Worm (Caenorhabditis elegans) whole organism, late embryonic: ENCODE results near the gene psa-3.
A peak's percentile ranks its signal among the peaks of the same experiment; 100 is the strongest.

Experiments
- T23F11.4 ChIP-seq: fragments of 200-800 bp; sonication (Bioruptor generic); optimal IDR thresholded peaks from 2 replicates; lab custom pipeline; 2018; ENCODE audit warnings: mild to moderate bottlenecking, missing genetic modification characterization, missing compliant biosample characterization
- ama-1 ChIP-seq: fragments of 150-350 bp; optimal IDR thresholded peaks from 2 replicates; lab custom pipeline; 2014
- ceh-14 ChIP-seq: sonication (generic microtip); optimal IDR thresholded peaks from 2 replicates; lab custom pipeline; 2016; ENCODE audit warnings: missing genotype, missing genetic modification characterization, missing compliant biosample characterization
- ceh-18 ChIP-seq: sonication (generic microtip); optimal IDR thresholded peaks from 2 replicates; lab custom pipeline; 2016; ENCODE audit warnings: missing genetic modification characterization, missing compliant biosample characterization
- ceh-19 ChIP-seq: fragments of 200-800 bp; sonication (Bioruptor generic); optimal IDR thresholded peaks from 2 replicates; lab custom pipeline; 2018; ENCODE audit warnings: mild to moderate bottlenecking, missing genetic modification characterization, missing compliant biosample characterization
- ceh-30 ChIP-seq: fragments of 150-350 bp; optimal IDR thresholded peaks from 2 replicates; lab custom pipeline; 2014; ENCODE audit warnings: missing biosample characterization, missing genetic modification characterization
- ceh-31 ChIP-seq: sonication (generic microtip); optimal IDR thresholded peaks from 2 replicates; lab custom pipeline; 2016; ENCODE audit warnings: missing genetic modification characterization, missing compliant biosample characterization
- ceh-9 ChIP-seq: sonication (generic microtip); optimal IDR thresholded peaks from 2 replicates; lab custom pipeline; 2016; ENCODE audit warnings: mild to moderate bottlenecking, missing genetic modification characterization, inconsistent platforms, missing compliant biosample characterization
- elt-2 ChIP-seq: sonication (generic microtip); optimal IDR thresholded peaks from 2 replicates; lab custom pipeline; 2016; ENCODE audit warnings: missing genetic modification reagents, missing genetic modification characterization, missing compliant biosample characterization
- elt-4 ChIP-seq: sonication (generic microtip); optimal IDR thresholded peaks from 2 replicates; lab custom pipeline; 2016; ENCODE audit warnings: missing genetic modification characterization, missing compliant biosample characterization
- eyg-1 ChIP-seq: sonication (generic microtip); optimal IDR thresholded peaks from 2 replicates; lab custom pipeline; 2016; ENCODE audit warnings: missing genotype, missing genetic modification characterization, missing compliant biosample characterization
- fax-1 ChIP-seq: sonication (generic microtip); optimal IDR thresholded peaks from 2 replicates; lab custom pipeline; 2016; ENCODE audit warnings: missing genotype, missing genetic modification characterization, missing compliant biosample characterization
- hlh-6 ChIP-seq: sonication (generic microtip); optimal IDR thresholded peaks from 2 replicates; lab custom pipeline; 2016; ENCODE audit warnings: missing genotype, missing genetic modification characterization, missing compliant biosample characterization
- nfya-1 ChIP-seq: sonication (generic microtip); optimal IDR thresholded peaks from 2 replicates; lab custom pipeline; 2017; ENCODE audit warnings: missing genetic modification characterization, mild to moderate bottlenecking, missing compliant biosample characterization, antibody characterized with exemption, moderate library complexity
- nhr-11 ChIP-seq: fragments of 150-350 bp; optimal IDR thresholded peaks from 2 replicates; lab custom pipeline; 2014; ENCODE audit warnings: missing biosample characterization, missing genetic modification characterization
- odd-2 ChIP-seq: sonication (generic microtip); optimal IDR thresholded peaks from 2 replicates; lab custom pipeline; 2017; ENCODE audit warnings: antibody characterized with exemption, mild to moderate bottlenecking, missing genetic modification characterization, missing compliant biosample characterization
- pqm-1 ChIP-seq: sonication (generic microtip); optimal IDR thresholded peaks from 2 replicates; lab custom pipeline; 2016; ENCODE audit warnings: missing genetic modification characterization, missing compliant biosample characterization
- pros-1 ChIP-seq: fragments of 150-350 bp; optimal IDR thresholded peaks from 2 replicates; lab custom pipeline; 2014; ENCODE audit warnings: missing biosample characterization, missing genetic modification reagents, missing genetic modification characterization
- rnt-1 ChIP-seq: sonication (generic microtip); optimal IDR thresholded peaks from 2 replicates; lab custom pipeline; 2016; ENCODE audit warnings: missing genetic modification characterization, missing compliant biosample characterization
- sdc-2 ChIP-seq: sonication (generic microtip); optimal IDR thresholded peaks from 2 replicates; lab custom pipeline; 2016; ENCODE audit warnings: missing genotype, missing genetic modification characterization, missing compliant biosample characterization
- sox-2 ChIP-seq: fragments of 200-800 bp; sonication (Bioruptor generic); IDR thresholded peaks from 2 replicates; pipeline ENCODE4 v1.3.6; 2022; ENCODE audit warnings: missing genetic modification reagents, missing genetic modification characterization, missing compliant biosample characterization
- sox-4 ChIP-seq: sonication (generic microtip); optimal IDR thresholded peaks from 2 replicates; lab custom pipeline; 2017; ENCODE audit warnings: mild to moderate bottlenecking, missing genetic modification characterization, inconsistent platforms, missing compliant biosample characterization
- syd-9 ChIP-seq: sonication (generic microtip); optimal IDR thresholded peaks from 2 replicates; lab custom pipeline; 2016; ENCODE audit warnings: mild to moderate bottlenecking, missing genetic modification characterization, moderate library complexity, missing compliant biosample characterization
- tbx-2 ChIP-seq: sonication (generic microtip); optimal IDR thresholded peaks from 2 replicates; lab custom pipeline; 2016; ENCODE audit warnings: missing genetic modification characterization, missing compliant biosample characterization
- tbx-7 ChIP-seq: sonication (generic microtip); optimal IDR thresholded peaks from 2 replicates; lab custom pipeline; 2016; ENCODE audit warnings: missing genotype, missing genetic modification characterization, missing compliant biosample characterization
- unc-42 ChIP-seq: sonication (generic microtip); optimal IDR thresholded peaks from 2 replicates; lab custom pipeline; 2016; ENCODE audit warnings: missing genotype, missing genetic modification characterization, missing compliant biosample characterization
- unc-55 ChIP-seq: sonication (generic microtip); optimal IDR thresholded peaks from 2 replicates; lab custom pipeline; 2017; ENCODE audit warnings: missing biosample characterization, missing genetic modification reagents, missing genetic modification characterization
- ztf-16 ChIP-seq: sonication (generic microtip); optimal IDR thresholded peaks from 2 replicates; lab custom pipeline; 2017; ENCODE audit warnings: missing genetic modification characterization, missing compliant biosample characterization

The psa-3 gene

ce11 chrX:15446292-15446794, 38.6 kb downstream of the psa-3 start, which contains the start of gene R03A10.5:
Gene R03A10.5 (plus strand): TSS chrX:15446722.
- TF ChIP-seq rnt-1 (tag; lab: Kevin White, UChicago) (no peak), ceh-19 (GFP tag; lab: Kevin White, UChicago) (no peak), odd-2 (no peak), ztf-16 (tag; lab: Kevin White, UChicago) (no peak), ceh-30 (no peak), pros-1 (no peak), syd-9 (tag; lab: Kevin White, UChicago) (no peak), ceh-31 (tag; lab: Kevin White, UChicago) (no peak), ceh-14 (no peak), hlh-6 (no peak), elt-4 (tag; lab: Kevin White, UChicago) (no peak)

- TF ChIP-seq nfya-1 (tag; lab: Kevin White, UChicago) (no peak), sox-2 (GFP tag; lab: Robert Waterston, UW) (no peak), tbx-2 (tag; lab: Kevin White, UChicago) (no peak), pqm-1 (tag; lab: Kevin White, UChicago) (no peak), sox-4 (no peak), unc-42 (tag; lab: Kevin White, UChicago) (peak; percentile 32), T23F11.4 (GFP tag; lab: Kevin White, UChicago) (no peak), unc-55 (GFP tag; lab: Kevin White, UChicago) (no peak), elt-2 (tag; lab: Kevin White, UChicago) (no peak)
- TF ChIP-seq, all 69 proteins: peak for 1
These were observed 57.3 kb downstream of the psa-3 start for ce11 chrX:15465050-15465449.

DNA sequence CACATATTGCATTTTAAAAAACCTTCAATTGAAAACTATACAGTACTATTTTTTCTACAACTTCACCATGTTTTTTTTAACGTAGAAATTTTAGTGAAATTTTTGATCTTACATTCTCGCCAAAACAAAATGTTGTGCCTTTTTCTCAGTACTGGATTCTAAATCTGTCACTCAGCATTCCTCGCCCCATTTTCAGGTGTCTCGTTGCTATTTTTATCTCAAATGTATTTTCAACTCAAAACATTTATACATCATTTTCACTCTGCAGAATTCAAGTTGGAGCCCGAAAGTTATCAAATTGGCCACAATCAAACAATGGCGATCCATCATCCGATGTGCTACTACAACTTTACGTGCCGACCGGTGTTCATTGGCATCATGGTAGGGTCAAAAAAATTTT, 58.3 kb downstream of the psa-3 start, which contains the start of gene sprr-1:
Gene sprr-1 (plus strand): TSS at position 269 of the 400 bp plus-strand sequence.
- TF ChIP-seq ama-1 (no peak), ceh-9 (no peak), tbx-7 (tag; lab: Kevin White, UChicago) (no peak), eyg-1 (tag; lab: Kevin White, UChicago) (no peak), fax-1 (tag; lab: Kevin White, UChicago) (no peak), ceh-18 (no peak)

DNA sequence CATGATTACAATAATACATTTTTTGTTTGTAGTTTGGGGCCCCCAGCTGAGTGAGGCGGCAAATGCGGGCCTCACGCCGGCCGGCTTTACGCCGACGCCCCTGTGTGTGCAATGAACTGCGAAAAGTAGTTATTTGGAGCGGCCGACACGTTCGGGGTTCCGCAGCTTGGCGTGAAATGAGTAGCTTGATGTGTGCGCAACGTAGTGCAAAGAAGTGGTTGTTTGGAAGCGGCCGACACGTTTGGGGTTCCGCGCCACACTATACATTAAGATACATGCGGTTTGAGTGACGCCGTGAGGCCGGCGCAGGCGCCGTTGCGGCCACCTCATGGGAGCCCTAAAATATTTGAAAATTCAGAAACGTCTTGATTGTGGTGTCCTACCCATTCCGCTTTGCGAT, 60.9 kb downstream of the psa-3 start:
- TF ChIP-seq ztf-16 (tag; lab: Kevin White, UChicago): no peak
- no peak for TF ChIP-seq unc-55 (GFP tag; lab: Kevin White, UChicago)
- no peak for TF ChIP-seq elt-2 (tag; lab: Kevin White, UChicago)
- no peak for TF ChIP-seq hlh-6
- TF ChIP-seq nhr-11 (tag; lab: Kevin White, UChicago): no peak
- no peak for TF ChIP-seq tbx-7 (tag; lab: Kevin White, UChicago)
- no peak for TF ChIP-seq sdc-2 (tag; lab: Kevin White, UChicago)
- no peak for TF ChIP-seq rnt-1 (tag; lab: Kevin White, UChicago)
